Worm (Caenorhabditis elegans) whole organism, late embryonic: ENCODE data around the gene F54A3.6.

Source experiments
- K09A11.1 ChIP-seq: sonication (generic microtip); optimal IDR thresholded peaks from 2 replicates; lab custom pipeline; 2017; ENCODE audit warnings: antibody characterized with exemption, mild to moderate bottlenecking, missing genetic modification characterization, missing compliant biosample characterization; ENCODE audit not compliant: insufficient read depth
- elt-2 ChIP-seq: sonication (generic microtip); optimal IDR thresholded peaks from 2 replicates; lab custom pipeline; 2016; ENCODE audit warnings: missing genetic modification reagents, missing genetic modification characterization, missing compliant biosample characterization
- fkh-6 ChIP-seq: sonication (generic microtip); optimal IDR thresholded peaks from 2 replicates; lab custom pipeline; 2016; ENCODE audit warnings: missing genetic modification characterization, missing compliant biosample characterization
- mec-3 ChIP-seq: sonication (generic microtip); optimal IDR thresholded peaks from 2 replicates; lab custom pipeline; 2016; ENCODE audit warnings: borderline replicate concordance, missing genetic modification characterization, missing compliant biosample characterization
- nhr-232 ChIP-seq: sonication (generic microtip); optimal IDR thresholded peaks from 2 replicates; lab custom pipeline; 2016; ENCODE audit warnings: missing genetic modification characterization, missing compliant biosample characterization
- pax-1 ChIP-seq: fragments of 150-350 bp; optimal IDR thresholded peaks from 2 replicates; lab custom pipeline; 2014; ENCODE audit warnings: missing biosample characterization, missing genetic modification characterization
- pha-4 ChIP-seq: fragments of 150-350 bp; optimal IDR thresholded peaks from 2 replicates; lab custom pipeline; 2018; ENCODE audit warnings: missing biosample characterization, missing genetic modification reagents, missing genetic modification characterization
- pqm-1 ChIP-seq: sonication (generic microtip); optimal IDR thresholded peaks from 2 replicates; lab custom pipeline; 2016; ENCODE audit warnings: missing genetic modification characterization, missing compliant biosample characterization
- rnt-1 ChIP-seq: sonication (generic microtip); optimal IDR thresholded peaks from 2 replicates; lab custom pipeline; 2016; ENCODE audit warnings: missing genetic modification characterization, missing compliant biosample characterization

- TF ChIP-seq nhr-232 (no peak), rnt-1 (tag; lab: Kevin White, UChicago) (no peak), pax-1 (tag; lab: Kevin White, UChicago) (no peak), fkh-6 (tag; lab: Kevin White, UChicago) (no peak), K09A11.1 (tag; lab: Kevin White, UChicago) (no peak), elt-2 (no peak), mec-3 (tag; lab: Kevin White, UChicago) (no peak), pha-4 (tag; lab: Kevin White, UChicago) (no peak), pqm-1 (tag; lab: Kevin White, UChicago) (no peak)
Observed at ce11 chrII:2186329-2186728, 45.9 kb downstream of the F54A3.6 start, which contains the start of gene gba-2.
